Worm (Caenorhabditis elegans) whole organism, young adult: Measurements from ENCODE around the gene nhr-227.

Experiments used
- B0019.2 ChIP-seq: fragments of 200-800 bp; sonication (Bioruptor generic); conservative IDR thresholded peaks from 2 replicates; pipeline ENCODE4 v1.3.6; 2022; ENCODE audit warnings: missing genetic modification reagents, missing genetic modification characterization, missing compliant biosample characterization
- B0261.1 ChIP-seq: sonication (generic microtip); optimal IDR thresholded peaks from 2 replicates; lab custom pipeline; 2016; ENCODE audit warnings: mild to moderate bottlenecking, missing genetic modification characterization, moderate library complexity, missing compliant biosample characterization
- D2030.7 ChIP-seq: fragments of 200-800 bp; sonication (Bioruptor generic); IDR thresholded peaks from 2 replicates; pipeline ENCODE4 v1.3.6; 2022; ENCODE audit warnings: missing genetic modification reagents, missing genetic modification characterization, missing compliant biosample characterization
- F23B12.7 ChIP-seq: sonication (generic microtip); optimal IDR thresholded peaks from 2 replicates; lab custom pipeline; 2017; ENCODE audit warnings: missing genetic modification characterization, mild to moderate bottlenecking, missing compliant biosample characterization, antibody characterized with exemption, moderate library complexity; ENCODE audit not compliant: insufficient read depth
- F49E8.2 ChIP-seq: sonication (generic microtip); optimal IDR thresholded peaks from 3 replicates; lab custom pipeline; 2017; ENCODE audit warnings: missing genetic modification characterization, mild to moderate bottlenecking, missing compliant biosample characterization, antibody characterized with exemption, moderate library complexity; ENCODE audit not compliant: insufficient read depth
- F55B11.4 ChIP-seq: sonication (generic microtip); optimal IDR thresholded peaks from 2 replicates; lab custom pipeline; 2016; ENCODE audit warnings: missing compliant biosample characterization, missing genetic modification characterization, borderline replicate concordance; ENCODE audit not compliant: insufficient read depth
- K11D2.4 ChIP-seq: fragments of 200-800 bp; sonication (Bioruptor generic); IDR thresholded peaks from 2 replicates; pipeline ENCODE4 v1.3.6; 2022; ENCODE audit warnings: missing genetic modification reagents, missing genetic modification characterization, missing compliant biosample characterization
- Y67H2A.10 ChIP-seq: fragments of 200-800 bp; sonication (Bioruptor generic); conservative IDR thresholded peaks from 2 replicates; pipeline ENCODE4 v1.3.6; 2022; ENCODE audit warnings: missing genetic modification reagents, missing genetic modification characterization, missing compliant biosample characterization
- Y79H2A.3 ChIP-seq: fragments of 200-800 bp; sonication (Bioruptor generic); conservative IDR thresholded peaks from 2 replicates; pipeline ENCODE4 v1.3.6; 2022; ENCODE audit warnings: missing genetic modification reagents, missing genetic modification characterization, missing compliant biosample characterization
- Y95B8A.8 ChIP-seq: fragments of 200-800 bp; sonication (Bioruptor generic); IDR thresholded peaks from 2 replicates; pipeline ENCODE4 v1.3.6; 2022; ENCODE audit warnings: missing genetic modification reagents, missing genetic modification characterization, missing compliant biosample characterization
- ZK185.1 ChIP-seq: sonication (generic microtip); optimal IDR thresholded peaks from 2 replicates; lab custom pipeline; 2016; ENCODE audit warnings: mild to moderate bottlenecking, missing genetic modification characterization, missing compliant biosample characterization; ENCODE audit not compliant: poor library complexity, severe bottlenecking
- akir-1 ChIP-seq: fragments of 200-800 bp; sonication (Bioruptor generic); optimal IDR thresholded peaks from 2 replicates; lab custom pipeline; 2018; ENCODE audit warnings: mild to moderate bottlenecking, missing genetic modification characterization, moderate library complexity, missing compliant biosample characterization
- atf-7 ChIP-seq: sonication (generic microtip); optimal IDR thresholded peaks from 2 replicates; lab custom pipeline; 2017; ENCODE audit warnings: mild to moderate bottlenecking, missing genetic modification characterization, missing compliant biosample characterization
- cebp-1 ChIP-seq, 2 experiments: fragments of 200-800 bp in 1 of 2; sonication (Bioruptor generic) in 1 of 2; sonication (generic microtip) in 1 of 2; IDR thresholded peaks in 1 of 2; optimal IDR thresholded peaks in 1 of 2; 2 replicates each; pipeline versions ENCODE4 v1.3.6 to Lab custom; 2017 to 2022; ENCODE audit warnings: missing compliant biosample characterization in 2 of 2, missing genetic modification characterization in 2 of 2, mild to moderate bottlenecking in 1 of 2, missing genetic modification reagents in 1 of 2, moderate library complexity in 1 of 2
- ceh-40 ChIP-seq: fragments of 200-800 bp; sonication (Bioruptor generic); IDR thresholded peaks from 2 replicates; pipeline ENCODE4 v1.3.6; 2022; ENCODE audit warnings: missing genetic modification characterization, missing compliant biosample characterization
- ceh-79 ChIP-seq: sonication (generic microtip); optimal IDR thresholded peaks from 2 replicates; lab custom pipeline; 2017; ENCODE audit warnings: mild to moderate bottlenecking, missing genetic modification characterization, missing compliant biosample characterization
- dox-1 ChIP-seq: fragments of 200-800 bp; sonication (Bioruptor generic); IDR thresholded peaks from 2 replicates; pipeline ENCODE4 v1.3.6; 2022; ENCODE audit warnings: missing genetic modification reagents, missing genetic modification characterization, missing compliant biosample characterization
- egl-44 ChIP-seq: fragments of 200-800 bp; sonication (Bioruptor generic); IDR thresholded peaks from 2 replicates; pipeline ENCODE4 v1.3.6; 2022; ENCODE audit warnings: missing genetic modification reagents, missing genetic modification characterization, missing compliant biosample characterization
- egrh-3 ChIP-seq: fragments of 200-800 bp; sonication (Bioruptor generic); IDR thresholded peaks from 2 replicates; pipeline ENCODE4 v1.3.6; 2022; ENCODE audit warnings: missing genetic modification reagents, missing genetic modification characterization, missing compliant biosample characterization
- gei-17 ChIP-seq: fragments of 200-800 bp; sonication (Bioruptor generic); optimal IDR thresholded peaks from 2 replicates; lab custom pipeline; 2018; ENCODE audit warnings: mild to moderate bottlenecking, missing genetic modification characterization, missing compliant biosample characterization
- hlh-12 ChIP-seq: sonication (generic microtip); optimal IDR thresholded peaks from 2 replicates; lab custom pipeline; 2016; ENCODE audit warnings: missing genetic modification characterization, missing compliant biosample characterization
- hmg-1.2 ChIP-seq: fragments of 200-800 bp; sonication (Bioruptor generic); IDR thresholded peaks from 2 replicates; pipeline ENCODE4 v1.3.6; 2022; ENCODE audit warnings: missing genetic modification reagents, missing genetic modification characterization, missing compliant biosample characterization
- hrde-1 ChIP-seq: sonication (generic microtip); optimal IDR thresholded peaks from 2 replicates; lab custom pipeline; 2016; ENCODE audit warnings: missing genetic modification characterization, mild to moderate bottlenecking, missing compliant biosample characterization, moderate library complexity, missing genotype, missing genetic modification reagents, borderline replicate concordance
- hsf-1 ChIP-seq: fragments of 200-800 bp; sonication (Bioruptor generic); IDR thresholded peaks from 2 replicates; pipeline ENCODE4 v1.3.6; 2022; ENCODE audit warnings: missing genetic modification reagents, missing genetic modification characterization, missing compliant biosample characterization
- lin-35 ChIP-seq, 3 experiments: fragments of 150-350 bp in 2 of 3; sonication (generic microtip) in 1 of 3; optimal IDR thresholded peaks; 2 replicates each; lab custom pipeline; 2014 to 2018; ENCODE audit warnings: missing biosample characterization in 3 of 3, missing genetic modification characterization in 3 of 3, missing genetic modification reagents in 3 of 3
- lin-40 ChIP-seq: sonication (generic microtip); optimal IDR thresholded peaks from 2 replicates; lab custom pipeline; 2016; ENCODE audit warnings: missing genetic modification characterization, mild to moderate bottlenecking, missing compliant biosample characterization, missing genotype, missing genetic modification reagents
- madf-3 ChIP-seq: fragments of 200-800 bp; sonication (Bioruptor generic); IDR thresholded peaks from 2 replicates; pipeline ENCODE4 v1.3.6; 2022; ENCODE audit warnings: missing genetic modification reagents, missing genetic modification characterization, missing compliant biosample characterization
- madf-8 ChIP-seq: fragments of 200-800 bp; sonication (Bioruptor generic); conservative IDR thresholded peaks from 2 replicates; pipeline ENCODE4 v1.3.6; 2022; ENCODE audit warnings: missing genetic modification reagents, missing genetic modification characterization, missing compliant biosample characterization
- mel-28 ChIP-seq: sonication (generic microtip); optimal IDR thresholded peaks from 2 replicates; lab custom pipeline; 2016; ENCODE audit warnings: borderline replicate concordance, mild to moderate bottlenecking, missing genetic modification characterization, missing compliant biosample characterization
- mxl-1 ChIP-seq: sonication (generic microtip); optimal IDR thresholded peaks from 2 replicates; lab custom pipeline; 2016; ENCODE audit warnings: missing genetic modification characterization, missing compliant biosample characterization
- nfya-2 ChIP-seq: fragments of 200-800 bp; sonication (Bioruptor generic); IDR thresholded peaks from 2 replicates; pipeline ENCODE4 v1.3.6; 2022; ENCODE audit warnings: missing genetic modification reagents, missing genetic modification characterization, missing compliant biosample characterization
- nfyb-1 ChIP-seq: fragments of 200-800 bp; sonication (Bioruptor generic); IDR thresholded peaks from 2 replicates; pipeline ENCODE4 v1.3.6; 2022; ENCODE audit warnings: missing genetic modification reagents, missing genetic modification characterization, missing compliant biosample characterization
- nhr-80 ChIP-seq: sonication (generic microtip); optimal IDR thresholded peaks from 2 replicates; lab custom pipeline; 2016; ENCODE audit warnings: missing genetic modification characterization, missing compliant biosample characterization
- rcor-1 ChIP-seq: fragments of 200-800 bp; sonication (Bioruptor generic); IDR thresholded peaks from 2 replicates; pipeline ENCODE4 v1.3.6; 2022; ENCODE audit warnings: missing genetic modification reagents, missing genetic modification characterization, missing compliant biosample characterization
- repo-1 ChIP-seq: sonication (generic microtip); optimal IDR thresholded peaks from 2 replicates; lab custom pipeline; 2017; ENCODE audit warnings: mild to moderate bottlenecking, missing genetic modification characterization, missing compliant biosample characterization
- snpc-1.3 ChIP-seq: sonication (generic microtip); optimal IDR thresholded peaks from 2 replicates; lab custom pipeline; 2017; ENCODE audit warnings: missing genetic modification characterization, mild to moderate bottlenecking, missing compliant biosample characterization, antibody characterized with exemption, moderate library complexity, missing genotype, missing genetic modification reagents; ENCODE audit not compliant: insufficient read depth
- snpc-3.4 ChIP-seq: sonication (generic microtip); optimal IDR thresholded peaks from 2 replicates; lab custom pipeline; 2017; ENCODE audit warnings: missing genetic modification characterization, mild to moderate bottlenecking, missing compliant biosample characterization, antibody characterized with exemption, moderate library complexity, missing genotype, missing genetic modification reagents
- tbx-9 ChIP-seq: sonication (generic microtip); optimal IDR thresholded peaks from 2 replicates; lab custom pipeline; 2016; ENCODE audit warnings: borderline replicate concordance, missing genetic modification characterization, inconsistent platforms, missing compliant biosample characterization
- unc-130 ChIP-seq: sonication (generic microtip); optimal IDR thresholded peaks from 2 replicates; lab custom pipeline; 2016; ENCODE audit warnings: missing genetic modification reagents, missing genetic modification characterization, missing compliant biosample characterization
- unc-62 ChIP-seq: fragments of 150-350 bp; optimal IDR thresholded peaks from 2 replicates; lab custom pipeline; 2014; ENCODE audit warnings: missing biosample characterization, missing genetic modification reagents, missing genetic modification characterization
- ztf-22 ChIP-seq: fragments of 200-800 bp; sonication (Bioruptor generic); optimal IDR thresholded peaks from 2 replicates; lab custom pipeline; 2018; ENCODE audit warnings: mild to moderate bottlenecking, missing genetic modification characterization, moderate library complexity, missing compliant biosample characterization
- ztf-3 ChIP-seq: fragments of 200-800 bp; sonication (Bioruptor generic); optimal IDR thresholded peaks from 2 replicates; lab custom pipeline; 2018; ENCODE audit warnings: mild to moderate bottlenecking, missing genetic modification characterization, missing compliant biosample characterization

nhr-227 gene

DNA sequence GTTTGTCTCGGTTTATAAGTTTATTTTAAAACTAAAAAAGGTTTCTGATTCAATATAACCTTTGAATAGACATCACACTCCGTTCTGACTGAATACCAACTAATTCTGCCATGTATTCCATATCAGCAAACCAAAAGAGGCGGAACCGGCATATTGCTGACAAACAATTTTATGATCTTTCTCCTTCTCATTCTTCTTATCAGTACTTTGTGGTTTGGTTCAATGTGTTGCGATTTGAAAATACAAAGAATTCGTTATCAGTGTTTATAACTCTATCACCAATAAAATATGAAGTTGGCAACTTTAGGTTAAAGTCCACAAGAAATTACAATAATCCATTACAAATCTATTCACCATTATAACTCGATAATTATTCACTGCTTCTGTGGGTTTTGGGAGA, 39.0 kb downstream of the nhr-227 start:
- TF ChIP-seq repo-1 (tag; lab: Kevin White, UChicago) (no peak), nhr-80 (peak; percentile 85), gei-17 (GFP tag; lab: Kevin White, UChicago) (no peak), dox-1 (0 out of 2 replicates have a peak, but pooled peaks have one; percentile 12)

DNA sequence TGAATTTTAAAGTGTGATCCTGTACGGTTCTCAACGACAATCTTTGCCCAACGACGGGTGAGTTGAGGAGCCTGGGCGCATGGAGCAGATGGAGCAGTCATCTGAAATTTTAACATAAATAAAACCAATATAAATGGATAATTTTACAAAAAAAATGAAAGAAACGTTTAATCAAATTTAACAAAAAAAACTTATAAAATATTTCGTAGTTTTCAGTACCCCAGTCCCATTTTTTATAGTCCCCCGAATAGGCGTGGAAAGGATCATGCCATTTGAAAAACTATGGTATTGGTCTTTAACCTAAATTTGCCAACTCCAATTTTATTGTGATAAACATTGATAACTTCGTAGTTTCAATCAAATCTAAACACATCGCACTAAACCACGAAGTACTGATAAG, 39.8 kb downstream of the nhr-227 start, which contains the start of gene pud-3:
pud-3 (minus strand) TSS at position 101 of the 400 bp plus-strand sequence.
- TF ChIP-seq madf-8 (GFP tag; lab: Robert Waterston, UW) (no peak), cebp-1 (GFP tag; IDR thresholded peaks at IDR 0.05; lab: Robert Waterston, UW) (no peak), cebp-1 (tag; optimal IDR thresholded peaks at IDR 0.05; lab: Kevin White, UChicago) (no peak), mxl-1 (no peak), nhr-80 (no peak), lin-40 (tag; lab: Kevin White, UChicago) (no peak), B0261.1 (no peak), tbx-9 (tag; lab: Kevin White, UChicago) (no peak), Y79H2A.3 (GFP tag; lab: Robert Waterston, UW) (no peak), F49E8.2 (tag; lab: Kevin White, UChicago) (no peak), B0019.2 (GFP tag; lab: Robert Waterston, UW) (no peak), hrde-1 (tag; lab: Kevin White, UChicago) (no peak), unc-62 (GFP tag; lab: Kevin White, UChicago) (no peak), madf-3 (no peak), egrh-3 (no peak), egl-44 (GFP tag; lab: Robert Waterston, UW) (no peak), dox-1 (no peak), K11D2.4 (GFP tag; lab: Robert Waterston, UW) (no peak), hsf-1 (GFP tag; lab: Robert Waterston, UW) (no peak), rcor-1 (no peak), mel-28 (tag; lab: Kevin White, UChicago) (no peak)

DNA sequence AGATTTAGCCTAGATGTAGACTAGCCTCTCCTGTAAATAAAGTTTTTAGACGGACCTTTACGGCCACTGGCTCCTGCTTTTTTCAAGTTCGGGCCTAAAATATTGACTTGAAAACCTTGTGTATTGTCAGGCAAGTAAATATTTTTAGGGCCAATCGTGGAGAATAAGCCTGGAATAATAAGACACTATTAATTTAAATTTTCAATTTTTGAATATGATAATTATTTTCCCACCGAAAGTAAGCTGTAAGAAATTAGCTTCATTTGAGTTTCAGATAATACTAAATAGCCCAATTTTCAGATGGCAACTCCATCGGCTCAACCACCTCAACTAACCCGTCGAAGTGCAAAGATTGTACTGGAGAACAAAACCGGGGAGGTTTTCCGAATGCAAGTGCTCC, 41.1 kb downstream of the nhr-227 start, which contains the start of gene pud-4:
pud-4 (plus strand) TSS at position 301 of the 400 bp plus-strand sequence.
- TF ChIP-seq ztf-22 (GFP tag; lab: Kevin White, UChicago) = no peak
- TF ChIP-seq nfya-2 = no peak
- TF ChIP-seq snpc-3.4 (tag; lab: Kevin White, UChicago) = no peak
- TF ChIP-seq F23B12.7 = no peak
- TF ChIP-seq hmg-1.2 = no peak
- no peak for TF ChIP-seq unc-130
- TF ChIP-seq akir-1 (GFP tag; lab: Kevin White, UChicago) = no peak
- no peak for TF ChIP-seq ztf-3 (GFP tag; lab: Kevin White, UChicago)
- TF ChIP-seq Y67H2A.10 (GFP tag; lab: Robert Waterston, UW) = no peak
- TF ChIP-seq Y95B8A.8 = no peak
- TF ChIP-seq lin-35 (GFP tag; optimal IDR thresholded peaks at IDR 0.05; lab: Kevin White, UChicago) = no peak

DNA sequence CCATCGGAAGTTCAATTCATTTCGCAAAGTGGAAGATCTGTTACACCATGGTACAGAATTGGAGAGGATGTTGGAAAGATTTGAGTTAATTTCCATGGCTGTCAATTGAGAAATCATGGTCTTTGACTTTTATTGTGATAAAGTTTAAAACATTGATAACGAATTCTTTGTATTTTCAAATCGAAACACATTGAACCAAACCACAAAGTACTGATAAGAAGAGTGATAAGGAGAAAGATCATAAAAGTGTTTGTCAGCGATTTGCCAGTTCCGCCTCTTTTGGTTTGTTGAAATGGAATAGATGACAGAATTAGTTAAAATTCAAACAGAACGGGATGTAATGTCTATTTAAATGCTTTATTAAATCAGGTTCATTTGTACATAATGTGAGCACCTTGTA, 41.9 kb downstream of the nhr-227 start:
- 0 out of 2 replicates have a peak, but pooled peaks have one; percentile 8 for TF ChIP-seq nfyb-1
- TF ChIP-seq atf-7 (tag; lab: Kevin White, UChicago) = peak; percentile 35
- TF ChIP-seq ZK185.1 (tag; lab: Kevin White, UChicago) = no peak
- TF ChIP-seq ceh-79 (tag; lab: Kevin White, UChicago) = no peak
- no peak for TF ChIP-seq snpc-1.3 (tag; lab: Kevin White, UChicago)
- TF ChIP-seq F55B11.4 (tag; lab: Kevin White, UChicago) = no peak
- no peak for TF ChIP-seq D2030.7 (GFP tag; lab: Robert Waterston, UW)
- no peak for TF ChIP-seq hlh-12
- TF ChIP-seq nhr-80 = peak; percentile 83
- TF ChIP-seq ceh-40 (GFP tag; lab: Robert Waterston, UW) = no peak
- TF ChIP-seq, all 124 proteins: peak for 3
